Worm (Caenorhabditis elegans) whole organism, late embryonic: ENCODE results near the gene ddl-3.

Experiments used
- T23F11.4 ChIP-seq: fragments of 200-800 bp; sonication (Bioruptor generic); optimal IDR thresholded peaks from 2 replicates; lab custom pipeline; 2018; ENCODE audit warnings: mild to moderate bottlenecking, missing genetic modification characterization, missing compliant biosample characterization
- ceh-18 ChIP-seq: sonication (generic microtip); optimal IDR thresholded peaks from 2 replicates; lab custom pipeline; 2016; ENCODE audit warnings: missing genetic modification characterization, missing compliant biosample characterization
- ceh-9 ChIP-seq: sonication (generic microtip); optimal IDR thresholded peaks from 2 replicates; lab custom pipeline; 2016; ENCODE audit warnings: mild to moderate bottlenecking, missing genetic modification characterization, inconsistent platforms, missing compliant biosample characterization
- ets-4 ChIP-seq: sonication (generic microtip); optimal IDR thresholded peaks from 2 replicates; lab custom pipeline; 2016; ENCODE audit warnings: missing genetic modification characterization, missing compliant biosample characterization
- fkh-10 ChIP-seq: fragments of 150-350 bp; optimal IDR thresholded peaks from 2 replicates; lab custom pipeline; 2014; ENCODE audit warnings: missing biosample characterization, missing genetic modification reagents, missing genetic modification characterization
- fkh-6 ChIP-seq: sonication (generic microtip); optimal IDR thresholded peaks from 2 replicates; lab custom pipeline; 2016; ENCODE audit warnings: missing genetic modification characterization, missing compliant biosample characterization
- mec-3 ChIP-seq: sonication (generic microtip); optimal IDR thresholded peaks from 2 replicates; lab custom pipeline; 2016; ENCODE audit warnings: borderline replicate concordance, missing genetic modification characterization, missing compliant biosample characterization
- nhr-11 ChIP-seq: fragments of 150-350 bp; optimal IDR thresholded peaks from 2 replicates; lab custom pipeline; 2014; ENCODE audit warnings: missing biosample characterization, missing genetic modification characterization
- pha-4 ChIP-seq: fragments of 150-350 bp; optimal IDR thresholded peaks from 2 replicates; lab custom pipeline; 2018; ENCODE audit warnings: missing biosample characterization, missing genetic modification reagents, missing genetic modification characterization
- rnt-1 ChIP-seq: sonication (generic microtip); optimal IDR thresholded peaks from 2 replicates; lab custom pipeline; 2016; ENCODE audit warnings: missing genetic modification characterization, missing compliant biosample characterization
- sox-2 ChIP-seq: fragments of 200-800 bp; sonication (Bioruptor generic); IDR thresholded peaks from 2 replicates; pipeline ENCODE4 v1.3.6; 2022; ENCODE audit warnings: missing genetic modification reagents, missing genetic modification characterization, missing compliant biosample characterization
- tbx-2 ChIP-seq: sonication (generic microtip); optimal IDR thresholded peaks from 2 replicates; lab custom pipeline; 2016; ENCODE audit warnings: missing genetic modification characterization, missing compliant biosample characterization
- unc-55 ChIP-seq: sonication (generic microtip); optimal IDR thresholded peaks from 2 replicates; lab custom pipeline; 2017; ENCODE audit warnings: missing biosample characterization, missing genetic modification reagents, missing genetic modification characterization

ce11 chrII:14365182-14365751 lies 21.0 kb upstream of the ddl-3 start, which contains the start of gene imb-2:
- TF ChIP-seq rnt-1: no peak
- TF ChIP-seq ceh-9 (tag; lab: Kevin White, UChicago): no peak
- no peak for TF ChIP-seq ceh-18 (tag; lab: Kevin White, UChicago)
- TF ChIP-seq ets-4 (tag; lab: Kevin White, UChicago): no peak
- no peak for TF ChIP-seq tbx-2
- no peak for TF ChIP-seq pha-4 (tag; lab: Kevin White, UChicago)
- no peak for TF ChIP-seq fkh-10 (GFP tag; lab: Kevin White, UChicago)
- TF ChIP-seq fkh-6: no peak
- no peak for TF ChIP-seq T23F11.4 (GFP tag; lab: Kevin White, UChicago)
- TF ChIP-seq nhr-11 (tag; lab: Kevin White, UChicago): no peak
- TF ChIP-seq sox-2 (GFP tag; lab: Robert Waterston, UW): no peak
- TF ChIP-seq mec-3 (tag; lab: Kevin White, UChicago): no peak
- no peak for TF ChIP-seq unc-55
